Worm (Caenorhabditis elegans) whole organism, L2 larva: ENCODE data around the gene nono-1.

Source experiments
- lin-11 ChIP-seq: fragments of 150-350 bp; sonication (generic microtip); optimal IDR thresholded peaks from 2 replicates; lab custom pipeline; 2014; ENCODE audit warnings: missing biosample characterization, missing genetic modification characterization, inconsistent platforms, mixed read lengths
- nhr-77 ChIP-seq: fragments of 150-350 bp; optimal IDR thresholded peaks from 2 replicates; lab custom pipeline; 2014; ENCODE audit warnings: missing biosample characterization, missing genetic modification characterization

- no peak for TF ChIP-seq lin-11 (tag; lab: Kevin White, UChicago)
- TF ChIP-seq nhr-77, result no peak
Observed at ce11 chrIII:5931433-5931994, 26.5 kb downstream of the nono-1 start, which contains the start of gene EGAP1.5.
